Worm (Caenorhabditis elegans): Measurements from ENCODE around the gene F43E2.11.
"Not testable (repeated sequence)": the region's sequence is repeated elsewhere in the genome, so short reads cannot be mapped to it uniquely, and the experiment has no call there.

F43E2.11 gene

DNA sequence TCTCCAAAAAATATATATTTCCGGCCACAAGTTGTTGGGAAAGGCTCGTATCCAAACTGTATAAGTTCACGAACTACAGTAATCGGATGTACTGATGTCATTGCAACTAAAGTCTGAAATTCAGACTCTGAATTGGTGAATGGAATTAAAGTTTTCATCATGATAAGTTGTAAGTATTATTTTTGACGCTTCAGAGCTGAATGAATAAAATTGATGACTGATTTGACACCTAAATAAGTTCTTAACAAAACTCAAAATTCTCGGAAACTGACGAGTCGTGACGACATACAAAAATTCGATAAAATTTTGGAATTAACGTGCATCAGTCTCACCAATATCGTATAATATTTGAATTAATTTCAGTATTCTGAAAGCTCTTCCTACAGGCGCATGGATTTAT lies at the start of gene F43E2.11:
Gene F43E2.11, minus strand, starts transcription at position 101 of the 400 bp plus-strand sequence.
- TF ChIP-seq ceh-82, mab-5, crh-2 (tag; optimal IDR thresholded peaks at IDR 0.05): not testable (repeated sequence)

DNA sequence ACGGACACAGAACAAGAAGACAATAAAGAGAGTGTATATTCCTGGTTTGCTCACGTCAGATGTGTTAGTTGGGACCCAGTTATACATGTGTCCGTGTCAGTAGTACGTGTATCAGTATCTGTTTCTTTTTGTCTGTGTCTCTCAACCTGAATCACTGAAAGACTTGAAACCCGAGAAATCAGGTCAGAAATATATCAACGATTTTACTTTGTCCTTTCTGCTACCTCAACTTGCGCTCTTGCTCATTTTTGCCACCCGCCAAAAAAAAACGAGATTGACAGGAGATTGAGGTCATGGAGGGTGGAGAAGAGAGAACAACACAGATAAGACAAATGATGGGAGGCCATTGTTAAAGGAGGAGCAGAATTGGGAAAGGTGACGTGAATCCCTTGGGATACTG lies 49.5 kb upstream of the F43E2.11 start:
- peak; percentile 42 for TF ChIP-seq nhr-129 (tag; optimal IDR thresholded peaks at IDR 0.05)
- no peak for TF ChIP-seq C34F6.9 (tag; optimal IDR thresholded peaks at IDR 0.05)
- TF ChIP-seq elt-3 (tag; optimal IDR thresholded peaks at IDR 0.05) = no peak
- TF ChIP-seq nhr-12 (tag; optimal IDR thresholded peaks at IDR 0.05) = no peak
- TF ChIP-seq mdl-1 (tag; optimal IDR thresholded peaks at IDR 0.05) = no peak
- TF ChIP-seq ZK546.5 (tag; optimal IDR thresholded peaks at IDR 0.05) = no peak
- TF ChIP-seq nhr-6 (tag; optimal IDR thresholded peaks at IDR 0.05) = no peak
- TF ChIP-seq snpc-4 (tag; optimal IDR thresholded peaks at IDR 0.05) = no peak

- TF ChIP-seq nhr-6 (tag; optimal IDR thresholded peaks at IDR 0.05) (no peak), ztf-11 (tag; optimal IDR thresholded peaks at IDR 0.05) (no peak), lin-39 (tag; optimal IDR thresholded peaks at IDR 0.05) (no peak), nhr-21 (tag; optimal IDR thresholded peaks at IDR 0.05) (no peak), ZK546.5 (tag; optimal IDR thresholded peaks at IDR 0.05) (no peak), nhr-10 (tag; optimal IDR thresholded peaks at IDR 0.05) (no peak), nhr-237 (tag; optimal IDR thresholded peaks at IDR 0.05) (no peak)
Observed at ce11 chrII:7413764-7414163, 43.7 kb upstream of the F43E2.11 start.

- TF ChIP-seq ztf-1 (GFP tag; conservative IDR thresholded peaks at IDR 0.05) (no peak), sem-4 (tag; optimal IDR thresholded peaks at IDR 0.05) (no peak), nhr-6 (tag; optimal IDR thresholded peaks at IDR 0.05) (no peak), mdl-1 (tag; optimal IDR thresholded peaks at IDR 0.05) (no peak), ztf-11 (tag; optimal IDR thresholded peaks at IDR 0.05) (no peak), lsy-2 (tag; optimal IDR thresholded peaks at IDR 0.05) (no peak), mbf-1 (tag; optimal IDR thresholded peaks at IDR 0.05) (no peak), nhr-10 (tag; optimal IDR thresholded peaks at IDR 0.05) (no peak), blmp-1 (tag; optimal IDR thresholded peaks at IDR 0.05; ENCODE audit: insufficient read depth) (peak; percentile 33), C34F6.9 (tag; optimal IDR thresholded peaks at IDR 0.05) (no peak), nhr-25 (tag; optimal IDR thresholded peaks at IDR 0.05) (peak; percentile 79), gmeb-1 (tag; optimal IDR thresholded peaks at IDR 0.05) (no peak), nhr-129 (tag; optimal IDR thresholded peaks at IDR 0.05) (peak; percentile 49), lin-39 (tag; optimal IDR thresholded peaks at IDR 0.05) (no peak), ztf-4 (tag; optimal IDR thresholded peaks at IDR 0.05) (no peak), sma-3 (GFP tag; optimal IDR thresholded peaks at IDR 0.05) (no peak), nhr-23 (tag; optimal IDR thresholded peaks at IDR 0.05) (no peak), egl-27 (tag; optimal IDR thresholded peaks at IDR 0.05) (no peak), snpc-4 (tag; optimal IDR thresholded peaks at IDR 0.05) (no peak), nhr-21 (tag; optimal IDR thresholded peaks at IDR 0.05) (peak; percentile 30), sma-9 (GFP tag; optimal IDR thresholded peaks at IDR 0.05) (peak; percentile 56), sma-9 (tag; optimal IDR thresholded peaks at IDR 0.05) (no peak), nhr-11 (tag; optimal IDR thresholded peaks at IDR 0.05) (no peak), elt-3 (tag; optimal IDR thresholded peaks at IDR 0.05) (no peak)
Observed at ce11 chrII:7413275-7413674, 43.2 kb upstream of the F43E2.11 start.

DNA sequence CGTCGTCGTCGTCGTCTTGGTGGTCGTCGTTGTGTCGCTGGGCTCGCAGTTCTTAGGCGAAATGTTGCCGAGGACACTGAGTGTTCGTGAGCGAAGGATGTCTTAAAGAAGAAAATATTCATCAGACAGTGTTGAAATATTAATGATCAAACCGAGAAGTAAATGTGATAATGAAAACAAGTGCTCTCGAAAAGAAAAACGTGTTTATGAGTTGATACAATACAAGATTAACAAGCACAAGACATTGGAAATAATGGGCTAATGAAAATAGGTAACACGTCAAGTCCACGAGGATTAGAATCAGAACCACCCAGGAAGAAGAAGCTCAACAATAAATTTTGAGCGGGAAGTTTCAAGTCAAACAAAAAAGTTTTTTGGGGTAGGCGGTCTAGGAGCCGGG lies 41.8 kb upstream of the F43E2.11 start, which contains the start of gene K02A2.5:
Gene K02A2.5, minus strand, starts transcription at position 101 of the 400 bp plus-strand sequence.
- TF ChIP-seq nhr-23 (tag; optimal IDR thresholded peaks at IDR 0.05) (no peak), ztf-4 (tag; optimal IDR thresholded peaks at IDR 0.05) (no peak), egl-27 (tag; optimal IDR thresholded peaks at IDR 0.05) (no peak), aly-2 (tag; optimal IDR thresholded peaks at IDR 0.05) (no peak), sma-9 (GFP tag; optimal IDR thresholded peaks at IDR 0.05) (no peak), sma-9 (tag; optimal IDR thresholded peaks at IDR 0.05) (no peak), ama-1 (optimal IDR thresholded peaks at IDR 0.05) (no peak), mbf-1 (tag; optimal IDR thresholded peaks at IDR 0.05) (no peak), ztf-1 (GFP tag; conservative IDR thresholded peaks at IDR 0.05) (no peak), R02D3.7 (tag; optimal IDR thresholded peaks at IDR 0.05) (no peak), crh-2 (tag; optimal IDR thresholded peaks at IDR 0.05) (no peak)

DNA sequence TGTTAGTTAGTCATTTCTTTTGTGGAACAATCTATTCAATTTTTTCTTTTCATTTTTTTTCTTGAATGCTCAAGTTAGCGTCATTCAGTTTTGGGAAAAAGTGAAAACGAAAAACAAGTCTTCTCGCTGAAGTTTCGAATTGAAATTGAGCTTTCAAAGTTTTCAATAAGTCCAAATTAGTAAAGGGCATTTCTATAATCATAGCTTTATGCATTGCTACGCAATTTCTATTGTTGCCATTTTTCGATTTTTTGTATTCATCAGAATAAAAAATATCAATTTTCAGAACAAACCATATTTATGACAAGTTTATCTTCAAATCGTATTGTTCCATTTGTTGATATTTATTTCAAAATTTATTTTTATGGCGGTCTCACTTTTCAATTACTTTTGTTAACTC lies 38.1 kb upstream of the F43E2.11 start, which contains the start of gene srd-55:
Gene srd-55, plus strand, starts transcription at position 301 of the 400 bp plus-strand sequence.
- no peak for TF ChIP-seq ceh-82 (tag; optimal IDR thresholded peaks at IDR 0.05)
